Fruit fly (Drosophila melanogaster): Measurements from ENCODE around the gene CG15535.

Gene CG15535

DNA sequence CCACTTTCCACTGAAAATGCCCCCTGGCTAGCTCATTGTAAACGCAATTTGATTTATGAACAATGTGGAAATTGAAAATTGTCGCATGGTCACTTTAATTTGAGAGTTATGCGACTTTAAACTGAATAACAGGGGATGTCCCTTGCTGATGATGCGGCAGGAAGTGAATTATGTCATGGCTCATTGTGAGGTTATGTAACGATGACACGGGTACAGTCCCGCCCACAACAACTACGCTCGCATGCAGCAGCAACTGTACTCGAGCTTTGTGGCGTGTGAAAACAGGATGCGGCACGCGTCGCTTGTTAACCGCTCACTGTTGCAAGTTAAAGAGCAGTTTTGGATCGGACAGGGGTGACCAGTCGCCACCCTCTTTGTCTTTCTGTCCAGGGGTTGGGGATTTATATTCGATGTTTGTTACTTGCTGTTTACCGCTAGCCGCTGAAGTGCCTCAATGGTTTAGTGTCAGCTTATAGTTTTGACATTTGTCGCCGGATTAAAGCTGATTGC is 6.9 kb downstream of the CG15535 start:
- TF ChIP-seq Crg-1 (GFP tag; optimal IDR thresholded peaks at IDR 0.05) (no peak), CG1620 (GFP tag; optimal IDR thresholded peaks at IDR 0.05) (no peak), CG14711 (tag; optimal IDR thresholded peaks at IDR 0.05) (no peak), Mnt (GFP tag; optimal IDR thresholded peaks at IDR 0.05) (no peak), tj (GFP tag; optimal IDR thresholded peaks at IDR 0.05) (no peak), toe (GFP tag; optimal IDR thresholded peaks at IDR 0.05) (no peak), CG7045 (GFP tag; optimal IDR thresholded peaks at IDR 0.05) (no peak), CG7101 (tag; optimal IDR thresholded peaks at IDR 0.05) (no peak), CG33017 (tag; optimal IDR thresholded peaks at IDR 0.05) (no peak), ovo (GFP tag; optimal IDR thresholded peaks at IDR 0.05) (no peak), Clk (GFP tag; optimal IDR thresholded peaks at IDR 0.05) (no peak), CG11617 (GFP tag; optimal IDR thresholded peaks at IDR 0.05) (no peak), CG5204 (GFP tag; optimal IDR thresholded peaks at IDR 0.05) (no peak), cic (GFP tag; optimal IDR thresholded peaks at IDR 0.05) (no peak), kay (GFP tag; ENCODE audit: borderline replicate concordance) (no peak), cnc (optimal IDR thresholded peaks at IDR 0.05) (no peak), CG12768 (GFP tag; optimal IDR thresholded peaks at IDR 0.05) (no peak), Hr96 (GFP tag; optimal IDR thresholded peaks at IDR 0.05) (no peak), pad (GFP tag; optimal IDR thresholded peaks at IDR 0.05) (no peak), bab1 (GFP tag; optimal IDR thresholded peaks at IDR 0.05) (no peak)

- TF ChIP-seq CG11617 (GFP tag; optimal IDR thresholded peaks at IDR 0.05) = no peak
- peak; percentile 5 for TF ChIP-seq bab1 (GFP tag; optimal IDR thresholded peaks at IDR 0.05)
Measured at dm6 chr3R:30413795-30414194, 9.9 kb downstream of the CG15535 start.

dm6 chr3R:30406482-30406881 is 17.2 kb downstream of the CG15535 start:
- no peak for TF ChIP-seq cnc (optimal IDR thresholded peaks at IDR 0.05)
- peak; percentile 6 for TF ChIP-seq cic (GFP tag; optimal IDR thresholded peaks at IDR 0.05)
- TF ChIP-seq bab1 (GFP tag; optimal IDR thresholded peaks at IDR 0.05) = peak; percentile 26

- TF ChIP-seq CG11617 (GFP tag; optimal IDR thresholded peaks at IDR 0.05) = no peak
- no peak for TF ChIP-seq CG1620 (GFP tag; optimal IDR thresholded peaks at IDR 0.05)
- no peak for TF ChIP-seq CG7101 (tag; optimal IDR thresholded peaks at IDR 0.05)
Measured at dm6 chr3R:30393909-30394308, 29.8 kb downstream of the CG15535 start.

DNA sequence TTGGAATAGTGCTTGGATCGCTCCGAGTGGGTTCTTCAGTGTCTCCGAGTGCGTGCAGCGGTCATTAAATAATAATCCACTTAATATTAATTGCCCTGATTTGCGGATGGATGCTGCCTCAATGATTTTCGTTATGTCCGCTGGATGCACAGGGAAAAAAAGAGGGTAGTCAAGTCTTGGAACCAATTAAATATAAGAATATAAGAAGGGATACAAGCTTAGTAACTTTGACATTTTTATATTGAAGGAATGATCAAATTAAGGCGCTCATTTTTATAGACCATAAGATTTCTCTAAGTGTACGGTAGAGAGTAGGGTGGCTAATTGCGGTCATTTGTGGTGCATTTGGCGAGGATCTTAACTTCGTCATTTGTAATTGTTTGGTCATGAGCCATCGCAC is 31.8 kb downstream of the CG15535 start:
- TF ChIP-seq CG5204 (GFP tag; optimal IDR thresholded peaks at IDR 0.05) (no peak), Hr96 (GFP tag; optimal IDR thresholded peaks at IDR 0.05) (no peak), pad (GFP tag; optimal IDR thresholded peaks at IDR 0.05) (no peak), toe (GFP tag; optimal IDR thresholded peaks at IDR 0.05) (no peak), bab1 (GFP tag; optimal IDR thresholded peaks at IDR 0.05) (no peak), CG7101 (tag; optimal IDR thresholded peaks at IDR 0.05) (no peak), Crg-1 (GFP tag; optimal IDR thresholded peaks at IDR 0.05) (no peak), CG7045 (GFP tag; optimal IDR thresholded peaks at IDR 0.05) (no peak), CG14711 (tag; optimal IDR thresholded peaks at IDR 0.05) (no peak), tj (GFP tag; optimal IDR thresholded peaks at IDR 0.05) (no peak), Mnt (GFP tag; optimal IDR thresholded peaks at IDR 0.05) (no peak), CG1620 (GFP tag; optimal IDR thresholded peaks at IDR 0.05) (no peak), cic (GFP tag; optimal IDR thresholded peaks at IDR 0.05) (no peak), CG11617 (GFP tag; optimal IDR thresholded peaks at IDR 0.05) (no peak), CG12768 (GFP tag; optimal IDR thresholded peaks at IDR 0.05) (no peak), Clk (GFP tag; optimal IDR thresholded peaks at IDR 0.05) (no peak), ovo (GFP tag; optimal IDR thresholded peaks at IDR 0.05) (no peak), kay (GFP tag; ENCODE audit: borderline replicate concordance) (no peak)

DNA sequence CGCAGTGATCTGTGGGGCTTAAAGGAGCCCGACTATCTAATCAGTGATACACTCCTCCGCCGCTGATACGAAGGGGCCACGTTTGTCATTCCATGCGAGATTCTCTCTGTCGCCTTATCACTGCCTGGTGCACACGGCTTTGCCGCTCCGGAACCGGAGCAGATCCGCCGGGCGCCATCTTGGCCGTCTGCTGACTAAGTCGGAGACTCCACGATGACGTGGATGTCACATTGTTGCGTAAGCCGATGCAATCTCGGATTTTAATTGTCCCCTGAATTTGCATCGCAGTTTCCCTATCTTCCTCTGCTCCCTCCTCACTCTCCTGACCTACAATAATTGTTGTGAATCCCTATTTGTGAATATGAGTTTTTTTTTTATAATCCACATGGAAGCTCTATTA is 32.6 kb downstream of the CG15535 start:
- TF ChIP-seq kay (GFP tag; ENCODE audit: borderline replicate concordance) = peak; percentile 11
- no peak for TF ChIP-seq CG12768 (GFP tag; optimal IDR thresholded peaks at IDR 0.05)

DNA sequence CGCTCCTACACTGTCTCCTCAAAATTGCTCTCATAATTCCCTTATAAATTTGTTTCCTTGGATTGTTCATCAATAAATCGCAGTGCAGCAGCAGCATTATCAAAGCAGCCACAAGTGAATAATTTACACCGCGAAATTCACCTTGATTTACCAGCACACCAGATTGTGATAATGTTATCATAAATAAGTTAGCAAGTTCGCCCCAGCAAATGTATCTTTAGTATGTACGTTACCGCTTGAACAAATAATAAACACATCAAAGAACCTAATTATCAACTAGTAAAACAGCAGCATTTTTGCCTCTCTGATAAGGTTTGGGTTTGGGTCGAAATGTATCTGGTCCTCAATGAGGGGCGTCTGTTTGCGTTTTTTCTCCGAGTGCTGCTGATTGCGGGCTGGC is 33.4 kb downstream of the CG15535 start:
- TF ChIP-seq cic (GFP tag; optimal IDR thresholded peaks at IDR 0.05) (no peak), kay (GFP tag; ENCODE audit: borderline replicate concordance) (peak; percentile 15)

- TF ChIP-seq CG14711 (tag; optimal IDR thresholded peaks at IDR 0.05) (no peak), Mnt (GFP tag; optimal IDR thresholded peaks at IDR 0.05) (no peak), kay (GFP tag; ENCODE audit: borderline replicate concordance) (peak; percentile 39), tj (GFP tag; optimal IDR thresholded peaks at IDR 0.05) (peak; percentile 23), Crg-1 (GFP tag; optimal IDR thresholded peaks at IDR 0.05) (no peak), CG5204 (GFP tag; optimal IDR thresholded peaks at IDR 0.05) (no peak), Clk (GFP tag; optimal IDR thresholded peaks at IDR 0.05) (no peak), CG12768 (GFP tag; optimal IDR thresholded peaks at IDR 0.05) (no peak), CG7045 (GFP tag; optimal IDR thresholded peaks at IDR 0.05) (no peak), Hr96 (GFP tag; optimal IDR thresholded peaks at IDR 0.05) (no peak), CG1620 (GFP tag; optimal IDR thresholded peaks at IDR 0.05) (no peak), CG7101 (tag; optimal IDR thresholded peaks at IDR 0.05) (no peak)
Measured at dm6 chr3R:30389096-30389495, 34.6 kb downstream of the CG15535 start.

Measured in whole organism, adult.